Fruit fly (Drosophila melanogaster) whole organism, embryonic: Measurements from ENCODE around the gene mTTF.

ENCODE experiments used
- CG10366 ChIP-seq: fragments of 200-800 bp; sonication (Bioruptor generic); IDR thresholded peaks from 2 replicates; pipeline ENCODE4 v1.3.6; 2022; ENCODE audit warnings: missing biosample characterization, missing genetic modification characterization
- Lhr ChIP-seq: fragments of 200-800 bp; sonication (Bioruptor generic); optimal IDR thresholded peaks from 3 replicates; lab custom pipeline; 2017; ENCODE audit warnings: mild to moderate bottlenecking, missing biosample characterization, missing genetic modification reagents, missing genetic modification characterization
- croc ChIP-seq: fragments of 200-800 bp; sonication (Bioruptor generic); conservative IDR thresholded peaks from 3 replicates; pipeline ENCODE4 v1.3.6; 2022; ENCODE audit warnings: missing biosample characterization, missing genetic modification characterization
- emc ChIP-seq: fragments of 200-800 bp; sonication (Bioruptor generic); optimal IDR thresholded peaks from 2 replicates; lab custom pipeline; 2016; ENCODE audit warnings: missing biosample characterization, missing genetic modification characterization
- ems ChIP-seq: fragments of 200-800 bp; sonication (Bioruptor generic); optimal IDR thresholded peaks from 3 replicates; lab custom pipeline; 2016; ENCODE audit warnings: missing biosample characterization, missing genetic modification characterization
- luna ChIP-seq: fragments of 200-800 bp; sonication (Bioruptor generic); optimal IDR thresholded peaks from 2 replicates; lab custom pipeline; 2016; ENCODE audit warnings: missing biosample characterization, missing genetic modification characterization
- prd ChIP-seq, 3 experiments: fragments of >200 bp in 2 of 3; fragments of 200-800 bp in 1 of 3; sonication (Bioruptor generic) in 1 of 3; optimal IDR thresholded peaks in 2 of 3; IDR thresholded peaks in 1 of 3; 2 replicates in 2 of 3; 3 replicates in 1 of 3; pipeline versions ENCODE4 v1.3.6 to Lab custom; 2017 to 2022; ENCODE audit warnings: missing biosample characterization in 1 of 3, missing genetic modification characterization in 1 of 3
- twi ChIP-seq: fragments of 200-800 bp; optimal IDR thresholded peaks from 2 replicates; lab custom pipeline; 2019; ENCODE audit warnings: missing biosample characterization, mild to moderate bottlenecking, missing genetic modification characterization, moderate library complexity

- no peak for TF ChIP-seq croc
- TF ChIP-seq Lhr: no peak
- no peak for TF ChIP-seq emc (GFP tag; lab: Kevin White, UChicago)
- TF ChIP-seq twi: no peak
- no peak for TF ChIP-seq ems
- TF ChIP-seq prd (optimal IDR thresholded peaks at IDR 0.05; lab: Kevin White, UChicago): no peak
- no peak for TF ChIP-seq prd (GFP tag; IDR thresholded peaks at IDR 0.05; lab: Robert Waterston, UW)
- no peak for TF ChIP-seq luna (GFP tag; lab: Kevin White, UChicago)
- TF ChIP-seq CG10366 (GFP tag; lab: Robert Waterston, UW): no peak
These were observed 30.6 kb downstream of the mTTF start for dm6 chr2L:14317992-14318391.
